Fruit fly (Drosophila melanogaster) whole organism: ENCODE measurements around the gene Glut1.

Experiments
- CG8478 ChIP-seq: fragments of >200 bp; optimal IDR thresholded peaks from 2 replicates; lab custom pipeline; 2018; ENCODE audit warnings: inconsistent platforms
- EcR ChIP-seq, 2 experiments: fragments of >200 bp; optimal IDR thresholded peaks; 2 replicates each; lab custom pipeline; 2017; ENCODE audit warnings: missing biosample characterization in 2 of 2, missing genetic modification characterization in 2 of 2, missing genetic modification reagents in 2 of 2
- pan ChIP-seq: fragments of >200 bp; optimal IDR thresholded peaks from 2 replicates; lab custom pipeline; 2017
- psq ChIP-seq: fragments of >200 bp; optimal IDR thresholded peaks from 2 replicates; lab custom pipeline; 2017

DNA sequence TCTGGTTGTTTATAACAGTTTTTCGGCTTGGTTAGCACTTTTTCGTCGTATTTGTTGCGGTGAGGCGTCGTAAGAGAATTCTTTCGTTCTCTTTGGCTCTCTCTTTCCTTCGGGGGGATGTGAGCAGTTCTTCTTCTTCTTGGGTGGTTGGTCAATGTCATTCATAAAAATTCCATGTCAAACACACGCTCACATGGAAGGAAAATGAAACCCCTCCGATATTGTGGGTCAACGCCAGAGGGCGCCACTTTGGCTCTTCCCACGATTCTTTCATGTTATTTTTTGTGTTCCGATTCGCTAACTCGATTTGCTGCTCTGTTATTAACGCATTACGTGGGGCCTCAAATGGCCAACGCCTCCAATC is 31.0 kb upstream of the Glut1 start:
- TF ChIP-seq psq (lab: Kevin White, UChicago) (no peak), CG8478 (no peak), EcR (GFP tag; optimal IDR thresholded peaks at IDR 0.05; lab: Kevin White, UChicago) (no peak), pan (no peak)
